Worm (Caenorhabditis elegans): Measurements from ENCODE around the gene grl-23.

- no peak for TF ChIP-seq elt-3 (tag; optimal IDR thresholded peaks at IDR 0.05)
- TF ChIP-seq aly-2 (tag; optimal IDR thresholded peaks at IDR 0.05) = no peak
- TF ChIP-seq nhr-28 (tag; optimal IDR thresholded peaks at IDR 0.05) = no peak
Measured at ce11 chrV:12601835-12602234, 25.1 kb upstream of the grl-23 start.
